Worm (Caenorhabditis elegans) whole organism, late embryonic: ENCODE results near the gene wht-8.

Experiments
- ama-1 ChIP-seq: fragments of 150-350 bp; optimal IDR thresholded peaks from 2 replicates; lab custom pipeline; 2014
- dve-1 ChIP-seq: sonication (generic microtip); optimal IDR thresholded peaks from 2 replicates; lab custom pipeline; 2017; ENCODE audit warnings: antibody characterized with exemption, mild to moderate bottlenecking, missing genetic modification characterization, missing compliant biosample characterization
- fkh-6 ChIP-seq: sonication (generic microtip); optimal IDR thresholded peaks from 2 replicates; lab custom pipeline; 2016; ENCODE audit warnings: missing genetic modification characterization, missing compliant biosample characterization
- hlh-13 ChIP-seq: fragments of 200-800 bp; sonication (Bioruptor generic); optimal IDR thresholded peaks from 2 replicates; lab custom pipeline; 2018; ENCODE audit warnings: mild to moderate bottlenecking, missing genetic modification characterization, missing compliant biosample characterization
- pqm-1 ChIP-seq: sonication (generic microtip); optimal IDR thresholded peaks from 2 replicates; lab custom pipeline; 2016; ENCODE audit warnings: missing genetic modification characterization, missing compliant biosample characterization

ce11 chrIII:11202992-11203391 lies 15.6 kb upstream of the wht-8 start:
- TF ChIP-seq ama-1 (lab: Kevin White, UChicago) (no peak), hlh-13 (no peak), pqm-1 (no peak), dve-1 (tag; lab: Kevin White, UChicago) (no peak), fkh-6 (no peak)
